Worm (Caenorhabditis elegans) whole organism, L4 larva: ENCODE measurements around the gene F43E2.11.
A peak's percentile ranks its signal among the peaks of the same experiment; 100 is the strongest.

Source experiments
- D1046.2 ChIP-seq: fragments of 200-800 bp; sonication (Bioruptor generic); IDR thresholded peaks from 2 replicates; pipeline ENCODE4 v1.3.6; 2022; ENCODE audit warnings: missing genetic modification characterization, missing compliant biosample characterization
- R02D3.7 ChIP-seq: fragments of 150-350 bp; sonication (generic microtip); optimal IDR thresholded peaks from 3 replicates; lab custom pipeline; 2014; ENCODE audit warnings: missing biosample characterization, missing genetic modification characterization
- T20F7.1 ChIP-seq: fragments of 200-800 bp; sonication (Bioruptor generic); optimal IDR thresholded peaks from 2 replicates; lab custom pipeline; 2018; ENCODE audit warnings: mild to moderate bottlenecking, missing genetic modification characterization, missing compliant biosample characterization
- Y105C5A.15 ChIP-seq: fragments of 200-800 bp; sonication (Bioruptor generic); IDR thresholded peaks from 2 replicates; pipeline ENCODE4 v1.3.6; 2022; ENCODE audit warnings: missing genetic modification characterization, missing compliant biosample characterization
- Y5F2A.4 ChIP-seq: fragments of 200-800 bp; sonication (Bioruptor generic); optimal IDR thresholded peaks from 2 replicates; lab custom pipeline; 2018; ENCODE audit warnings: mild to moderate bottlenecking, missing genetic modification characterization, missing compliant biosample characterization
- ZK337.2 ChIP-seq: fragments of 200-800 bp; sonication (Bioruptor generic); IDR thresholded peaks from 2 replicates; pipeline ENCODE4 v1.3.6; 2022; ENCODE audit warnings: missing genetic modification reagents, missing genetic modification characterization, missing compliant biosample characterization
- aha-1 ChIP-seq: fragments of 150-350 bp; peaks from one replicate; lab custom pipeline; 2014; ENCODE audit warnings: missing biosample characterization, missing genetic modification characterization
- ama-1 ChIP-seq: fragments of 150-350 bp; optimal IDR thresholded peaks from 2 replicates; lab custom pipeline; 2014; ENCODE audit warnings: inconsistent platforms, mixed read lengths
- ceh-20 ChIP-seq: fragments of 200-800 bp; sonication (Bioruptor generic); IDR thresholded peaks from 2 replicates; pipeline ENCODE4 v1.3.6; 2022; ENCODE audit warnings: missing genetic modification reagents, missing genetic modification characterization, missing compliant biosample characterization
- ceh-32 ChIP-seq: sonication (generic microtip); optimal IDR thresholded peaks from 2 replicates; lab custom pipeline; 2016; ENCODE audit warnings: mild to moderate bottlenecking, missing genetic modification characterization, missing compliant biosample characterization; ENCODE audit not compliant: poor library complexity
- ceh-44 ChIP-seq: fragments of 200-800 bp; sonication (Bioruptor generic); IDR thresholded peaks from 2 replicates; pipeline ENCODE4 v1.3.6; 2022; ENCODE audit warnings: missing genetic modification reagents, missing genetic modification characterization, missing compliant biosample characterization
- daf-19 ChIP-seq: fragments of 200-800 bp; sonication (Bioruptor generic); conservative IDR thresholded peaks from 2 replicates; pipeline ENCODE4 v1.3.6; 2022; ENCODE audit warnings: missing genetic modification characterization, missing compliant biosample characterization
- dmd-8 ChIP-seq: fragments of 200-800 bp; sonication (Bioruptor generic); IDR thresholded peaks from 2 replicates; pipeline ENCODE4 v1.3.6; 2022; ENCODE audit warnings: missing genetic modification characterization, missing compliant biosample characterization
- dve-1 ChIP-seq: sonication (generic microtip); optimal IDR thresholded peaks from 2 replicates; lab custom pipeline; 2017; ENCODE audit warnings: antibody characterized with exemption, mild to moderate bottlenecking, missing genetic modification characterization, missing compliant biosample characterization; ENCODE audit not compliant: insufficient read depth
- egl-27 ChIP-seq: sonication (generic microtip); optimal IDR thresholded peaks from 3 replicates; lab custom pipeline; 2017; ENCODE audit warnings: missing biosample characterization, missing genetic modification reagents, missing genetic modification characterization
- fkh-10 ChIP-seq: fragments of 150-350 bp; optimal IDR thresholded peaks from 2 replicates; lab custom pipeline; 2014; ENCODE audit warnings: missing biosample characterization, missing genetic modification reagents, missing genetic modification characterization
- gei-8 ChIP-seq: fragments of 200-800 bp; sonication (Bioruptor generic); optimal IDR thresholded peaks from 2 replicates; lab custom pipeline; 2018; ENCODE audit warnings: mild to moderate bottlenecking, missing genetic modification characterization, missing compliant biosample characterization
- hif-1 ChIP-seq, 2 experiments: sonication (generic microtip); optimal IDR thresholded peaks; 2 replicates each; lab custom pipeline; 2016 to 2017; ENCODE audit warnings: missing compliant biosample characterization in 2 of 2, missing genetic modification characterization in 2 of 2, missing genetic modification reagents in 2 of 2, missing genotype in 2 of 2, mild to moderate bottlenecking in 1 of 2
- hlh-30 ChIP-seq: sonication (generic microtip); optimal IDR thresholded peaks from 2 replicates; lab custom pipeline; 2017; ENCODE audit warnings: antibody characterized with exemption, mild to moderate bottlenecking, missing genetic modification characterization, missing compliant biosample characterization; ENCODE audit not compliant: insufficient read depth
- lim-7 ChIP-seq: fragments of 200-800 bp; sonication (Bioruptor generic); IDR thresholded peaks from 2 replicates; pipeline ENCODE4 v1.3.6; 2022; ENCODE audit warnings: missing genetic modification characterization, missing compliant biosample characterization
- lin-1 ChIP-seq: fragments of 200-800 bp; sonication (Bioruptor generic); IDR thresholded peaks from 2 replicates; pipeline ENCODE4 v1.3.6; 2022; ENCODE audit warnings: missing genetic modification reagents, missing genetic modification characterization, missing compliant biosample characterization
- lin-13 ChIP-seq: fragments of 150-350 bp; optimal IDR thresholded peaks from 2 replicates; lab custom pipeline; 2014; ENCODE audit warnings: missing biosample characterization, missing genetic modification reagents, missing genetic modification characterization
- lin-15B ChIP-seq: fragments of 150-350 bp; sonication (generic microtip); optimal IDR thresholded peaks from 3 replicates; lab custom pipeline; 2014; ENCODE audit warnings: missing biosample characterization, missing genetic modification characterization
- lir-3 ChIP-seq: sonication (generic microtip); optimal IDR thresholded peaks from 2 replicates; lab custom pipeline; 2016; ENCODE audit warnings: mild to moderate bottlenecking, missing genetic modification characterization, missing compliant biosample characterization
- lsy-2 ChIP-seq, 2 experiments: fragments of 150-350 bp in 1 of 2; sonication (generic microtip) in 1 of 2; optimal IDR thresholded peaks; 2 replicates each; lab custom pipeline; 2014 to 2017; ENCODE audit warnings: missing biosample characterization in 2 of 2, missing genetic modification characterization in 2 of 2
- mep-1 ChIP-seq: fragments of 150-350 bp; sonication (generic microtip); optimal IDR thresholded peaks from 3 replicates; lab custom pipeline; 2014; ENCODE audit warnings: missing biosample characterization, missing genetic modification characterization
- mes-2 ChIP-seq: sonication (generic microtip); optimal IDR thresholded peaks from 2 replicates; lab custom pipeline; 2016; ENCODE audit warnings: missing genotype, mild to moderate bottlenecking, missing genetic modification characterization, missing compliant biosample characterization; ENCODE audit not compliant: poor library complexity, severe bottlenecking
- mxl-2 ChIP-seq: fragments of 200-800 bp; sonication (Bioruptor generic); conservative IDR thresholded peaks from 2 replicates; pipeline ENCODE4 v1.3.6; 2022; ENCODE audit warnings: missing genetic modification reagents, missing genetic modification characterization, missing compliant biosample characterization
- mxl-3 ChIP-seq: fragments of 200-800 bp; sonication (Bioruptor generic); optimal IDR thresholded peaks from 2 replicates; lab custom pipeline; 2018; ENCODE audit warnings: mild to moderate bottlenecking, missing genetic modification characterization, missing compliant biosample characterization
- nhr-11 ChIP-seq: fragments of 150-350 bp; optimal IDR thresholded peaks from 2 replicates; lab custom pipeline; 2014; ENCODE audit warnings: missing biosample characterization, missing genetic modification characterization
- nhr-25 ChIP-seq: sonication (generic microtip); optimal IDR thresholded peaks from 2 replicates; lab custom pipeline; 2017; ENCODE audit warnings: missing genetic modification characterization, mild to moderate bottlenecking, missing compliant biosample characterization, antibody characterized with exemption, moderate library complexity, borderline replicate concordance; ENCODE audit not compliant: insufficient read depth
- nhr-28 ChIP-seq: fragments of 150-350 bp; optimal IDR thresholded peaks from 2 replicates; lab custom pipeline; 2014; ENCODE audit warnings: missing biosample characterization, missing genetic modification characterization
- nhr-41 ChIP-seq: fragments of 200-800 bp; sonication (Bioruptor generic); IDR thresholded peaks from 2 replicates; pipeline ENCODE4 v1.3.6; 2022; ENCODE audit warnings: missing genetic modification reagents, missing genetic modification characterization, missing compliant biosample characterization
- nhr-42 ChIP-seq: fragments of 200-800 bp; sonication (Bioruptor generic); IDR thresholded peaks from 2 replicates; pipeline ENCODE4 v1.3.6; 2022; ENCODE audit warnings: missing genetic modification characterization, missing compliant biosample characterization
- nhr-6 ChIP-seq: fragments of 150-350 bp; optimal IDR thresholded peaks from 2 replicates; lab custom pipeline; 2014; ENCODE audit warnings: missing biosample characterization, missing genetic modification characterization
- pqm-1 ChIP-seq: sonication (generic microtip); optimal IDR thresholded peaks from 2 replicates; lab custom pipeline; 2017; ENCODE audit warnings: missing biosample characterization, missing genetic modification characterization
- sdz-12 ChIP-seq: fragments of 200-800 bp; sonication (Bioruptor generic); optimal IDR thresholded peaks from 2 replicates; lab custom pipeline; 2018; ENCODE audit warnings: mild to moderate bottlenecking, missing genetic modification characterization, missing compliant biosample characterization
- set-16 ChIP-seq: fragments of 200-800 bp; sonication (Bioruptor generic); IDR thresholded peaks from 2 replicates; pipeline ENCODE4 v1.3.6; 2022; ENCODE audit warnings: missing genetic modification reagents, missing genetic modification characterization, missing compliant biosample characterization
- snpc-4 ChIP-seq: fragments of 150-350 bp; optimal IDR thresholded peaks from 2 replicates; lab custom pipeline; 2014; ENCODE audit warnings: missing biosample characterization, missing genetic modification characterization
- spr-1 ChIP-seq: sonication (generic microtip); optimal IDR thresholded peaks from 2 replicates; lab custom pipeline; 2016; ENCODE audit warnings: mild to moderate bottlenecking, missing genetic modification characterization, missing compliant biosample characterization
- tra-1 ChIP-seq: fragments of 200-800 bp; sonication (Bioruptor generic); IDR thresholded peaks from 2 replicates; pipeline ENCODE4 v1.3.6; 2022; ENCODE audit warnings: missing genetic modification reagents, missing genetic modification characterization, missing compliant biosample characterization
- unc-62 ChIP-seq, 3 experiments: fragments of 150-350 bp in 1 of 3; sonication (generic microtip); optimal IDR thresholded peaks in 2 of 3; peaks in 1 of 3; 1 replicate in 1 of 3; 2 replicates in 2 of 3; lab custom pipeline; 2014 to 2017; ENCODE audit warnings: missing biosample characterization in 3 of 3, missing genetic modification characterization in 3 of 3, missing genetic modification reagents in 3 of 3, missing genotype in 1 of 3
- zfp-3 ChIP-seq: fragments of 200-800 bp; sonication (Bioruptor generic); conservative IDR thresholded peaks from 2 replicates; pipeline ENCODE4 v1.3.6; 2022; ENCODE audit warnings: missing genetic modification reagents, missing genetic modification characterization, missing compliant biosample characterization
- ztf-11 ChIP-seq: fragments of 150-350 bp; optimal IDR thresholded peaks from 2 replicates; lab custom pipeline; 2014; ENCODE audit warnings: missing biosample characterization, missing genetic modification characterization

The F43E2.11 gene

ce11 chrII:7393922-7394689, 24.0 kb upstream of the F43E2.11 start (continued):
- no peak for TF ChIP-seq Y105C5A.15 (GFP tag; lab: Robert Waterston, UW)
- TF ChIP-seq hif-1 (tag; optimal IDR thresholded peaks at IDR 0.05; lab: Kevin White, UChicago): peak; percentile 58 to 81
- peak; percentile 19 for TF ChIP-seq nhr-28 (tag; lab: Kevin White, UChicago)
- no peak for TF ChIP-seq ceh-32 (tag; lab: Kevin White, UChicago)
- TF ChIP-seq spr-1: no peak
- no peak for TF ChIP-seq set-16 (GFP tag; lab: Robert Waterston, UW)
- no peak for TF ChIP-seq nhr-42 (GFP tag; lab: Robert Waterston, UW)
- no peak for TF ChIP-seq lin-13 (GFP tag; lab: Kevin White, UChicago)
- TF ChIP-seq tra-1: no peak
- no peak for TF ChIP-seq zfp-3
- no peak for TF ChIP-seq ztf-11 (tag; lab: Kevin White, UChicago)
- TF ChIP-seq fkh-10 (GFP tag; lab: Kevin White, UChicago): no peak
- peak; percentile 8 for TF ChIP-seq dve-1 (tag; lab: Kevin White, UChicago)
- peak; percentile 16 for TF ChIP-seq T20F7.1 (GFP tag; lab: Kevin White, UChicago)
- no peak for TF ChIP-seq Y5F2A.4 (GFP tag; lab: Kevin White, UChicago)
- TF ChIP-seq nhr-6 (tag; lab: Kevin White, UChicago): no peak
- TF ChIP-seq nhr-41 (GFP tag; lab: Robert Waterston, UW): no peak
- no peak for TF ChIP-seq lir-3 (tag; lab: Kevin White, UChicago)
- TF ChIP-seq, all 104 proteins: peak for 9

DNA sequence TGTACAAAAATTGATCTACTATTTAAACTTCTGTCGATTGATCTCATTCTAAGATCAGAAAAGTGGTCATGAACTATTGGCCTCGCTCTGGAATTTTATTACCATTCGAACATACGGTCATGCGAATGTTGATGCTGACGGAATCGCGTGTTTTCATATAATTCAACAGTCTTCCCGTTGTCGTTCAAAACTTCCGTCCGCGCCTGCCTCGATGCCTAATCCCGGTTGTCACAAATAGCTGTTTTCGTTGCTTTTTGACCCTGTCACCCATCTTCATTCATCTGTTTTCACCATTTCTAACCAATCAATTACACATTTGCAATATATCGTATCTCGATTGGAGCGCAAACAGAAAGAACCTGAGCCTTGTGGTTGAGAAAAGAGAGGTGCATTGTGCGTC, 23.3 kb upstream of the F43E2.11 start:
- TF ChIP-seq ceh-44: no peak
- TF ChIP-seq lin-15B (tag; lab: Kevin White, UChicago): no peak
- no peak for TF ChIP-seq Y105C5A.15 (GFP tag; lab: Robert Waterston, UW)
- no peak for TF ChIP-seq ceh-20 (GFP tag; lab: Robert Waterston, UW)
- peak; percentile 28 for TF ChIP-seq mxl-3 (GFP tag; lab: Kevin White, UChicago)
- TF ChIP-seq unc-62 (GFP tag; optimal IDR thresholded peaks at IDR 0.05 in 1 of 2; lab: Kevin White, UChicago): peak in 1 of 2 experiments; percentile 63
- no peak for TF ChIP-seq unc-62 (tag; optimal IDR thresholded peaks at IDR 0.05; lab: Kevin White, UChicago)
- no peak for TF ChIP-seq mxl-2 (GFP tag; lab: Robert Waterston, UW)
- no peak for TF ChIP-seq lin-1 (GFP tag; lab: Robert Waterston, UW)
- peak; percentile 38 for TF ChIP-seq hlh-30 (tag; lab: Kevin White, UChicago)
- TF ChIP-seq fkh-10 (GFP tag; lab: Kevin White, UChicago): no peak

ce11 chrII:7392052-7392694, 22.1 kb upstream of the F43E2.11 start:
- no peak for TF ChIP-seq mes-2 (tag; lab: Kevin White, UChicago)
- peak; percentile 55 to 63 for TF ChIP-seq lsy-2 (tag; optimal IDR thresholded peaks at IDR 0.05; lab: Kevin White, UChicago)
- TF ChIP-seq mep-1 (tag; lab: Kevin White, UChicago): peak; percentile 75
- TF ChIP-seq mxl-2 (GFP tag; lab: Robert Waterston, UW): no peak
- peak; percentile 82 for TF ChIP-seq aha-1 (tag; lab: Kevin White, UChicago)
- peak; percentile 71 for TF ChIP-seq pqm-1 (tag; lab: Kevin White, UChicago)
- TF ChIP-seq gei-8 (GFP tag; lab: Kevin White, UChicago): no peak
- peak; percentile 69 for TF ChIP-seq nhr-11 (tag; lab: Kevin White, UChicago)
- TF ChIP-seq D1046.2 (GFP tag; lab: Robert Waterston, UW): no peak
- peak; percentile 17 for TF ChIP-seq T20F7.1 (GFP tag; lab: Kevin White, UChicago)
- TF ChIP-seq ZK337.2 (GFP tag; lab: Robert Waterston, UW): no peak
- TF ChIP-seq lin-15B (tag; lab: Kevin White, UChicago): no peak
- no peak for TF ChIP-seq R02D3.7 (tag; lab: Kevin White, UChicago)
- TF ChIP-seq snpc-4: no peak
- peak; percentile 71 for TF ChIP-seq mxl-3 (GFP tag; lab: Kevin White, UChicago)
- TF ChIP-seq dmd-8: no peak
- TF ChIP-seq hlh-30 (tag; lab: Kevin White, UChicago): peak; percentile 44
- no peak for TF ChIP-seq egl-27 (tag; lab: Kevin White, UChicago)
- TF ChIP-seq lim-7 (GFP tag; lab: Robert Waterston, UW): no peak
- no peak for TF ChIP-seq sdz-12 (GFP tag; lab: Kevin White, UChicago)
- TF ChIP-seq nhr-25 (tag; lab: Kevin White, UChicago): peak; percentile 86
- TF ChIP-seq daf-19 (GFP tag; lab: Robert Waterston, UW): 0 out of 2 replicates have a peak, but pooled peaks have one; percentile 44
- TF ChIP-seq ama-1 (lab: Kevin White, UChicago): peak; percentile 36
